Worm (Caenorhabditis elegans): ENCODE measurements around the gene T06D4.1.

DNA sequence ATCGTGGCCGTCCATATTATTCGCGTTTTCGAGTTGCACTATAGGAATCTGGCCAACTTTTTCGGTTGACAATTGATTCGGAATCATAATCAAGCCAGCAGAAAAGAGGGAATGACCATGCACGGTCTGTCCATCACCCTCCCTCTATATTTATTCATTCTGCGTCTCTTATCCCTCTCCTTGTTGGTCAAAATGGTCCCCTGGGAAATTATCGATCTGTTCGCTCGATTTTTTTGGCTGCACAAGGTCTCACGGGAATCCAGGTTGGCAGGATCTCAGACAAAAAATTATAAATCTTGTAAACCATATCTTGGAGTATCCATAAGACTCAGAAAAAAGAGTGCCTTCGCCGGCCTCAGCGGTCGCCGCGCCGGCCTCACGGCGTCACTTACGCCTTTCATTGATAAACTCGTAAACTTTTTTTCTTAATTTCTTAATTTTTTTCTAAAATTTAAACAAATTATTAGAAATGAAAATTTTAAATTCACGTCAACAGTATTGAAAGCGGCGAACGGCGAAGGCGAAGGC, 32.8 kb downstream of the T06D4.1 start, which contains the start of the genes F18A12.7 and F18A12.2:
- TF ChIP-seq ama-1 (optimal IDR thresholded peaks at IDR 0.05), result no peak
- no peak for TF ChIP-seq ceh-13 (GFP tag; optimal IDR thresholded peaks at IDR 0.05)
- no peak for TF ChIP-seq sea-1 (GFP tag; conservative IDR thresholded peaks at IDR 0.05)
- no peak for TF ChIP-seq ets-7 (tag; optimal IDR thresholded peaks at IDR 0.05)
- TF ChIP-seq B0310.2 (tag; optimal IDR thresholded peaks at IDR 0.05), result no peak
- no peak for TF ChIP-seq flt-1 (GFP tag; IDR thresholded peaks at IDR 0.05)

Data from whole organism, early embryonic.